Fruit fly (Drosophila melanogaster) whole organism, embryonic: ENCODE measurements around the gene ebd1.

Source experiments
- Bgb ChIP-seq: fragments of 200-800 bp; sonication (Bioruptor generic); IDR thresholded peaks from 2 replicates; pipeline ENCODE4 v1.3.6; 2022; ENCODE audit warnings: missing biosample characterization, missing genetic modification characterization; ENCODE audit not compliant: partially characterized antibody
- CG10267 ChIP-seq: fragments of 200-800 bp; sonication (Bioruptor generic); optimal IDR thresholded peaks from 2 replicates; lab custom pipeline; 2018; ENCODE audit warnings: missing biosample characterization, mild to moderate bottlenecking, missing genetic modification characterization, moderate library complexity
- CG14710 ChIP-seq: fragments of 200-800 bp; sonication (Bioruptor generic); optimal IDR thresholded peaks from 3 replicates; lab custom pipeline; 2019; ENCODE audit warnings: missing biosample characterization, mild to moderate bottlenecking, missing genetic modification characterization, moderate library complexity
- CG14965 ChIP-seq: fragments of 200-800 bp; sonication (Bioruptor generic); optimal IDR thresholded peaks from 2 replicates; lab custom pipeline; 2016; ENCODE audit warnings: missing biosample characterization, missing genetic modification characterization, borderline replicate concordance
- CG15479 ChIP-seq: fragments of 200-800 bp; sonication (Bioruptor generic); optimal IDR thresholded peaks from 3 replicates; lab custom pipeline; 2019; ENCODE audit warnings: missing biosample characterization, mild to moderate bottlenecking, missing genetic modification characterization, moderate library complexity
- CG1647 ChIP-seq: fragments of 200-800 bp; sonication (Bioruptor generic); optimal IDR thresholded peaks from 3 replicates; lab custom pipeline; 2016; ENCODE audit warnings: missing biosample characterization, missing genetic modification characterization
- CG18262 ChIP-seq: fragments of 200-800 bp; optimal IDR thresholded peaks from 3 replicates; lab custom pipeline; 2019; ENCODE audit warnings: missing biosample characterization, mild to moderate bottlenecking, missing genetic modification characterization, moderate library complexity
- CG4360 ChIP-seq: fragments of 200-800 bp; sonication (Bioruptor generic); IDR thresholded peaks from 2 replicates; pipeline ENCODE4 v1.3.6; 2022; ENCODE audit warnings: missing biosample characterization, missing genetic modification characterization
- CG4617 ChIP-seq: fragments of 200-800 bp; sonication (Bioruptor generic); optimal IDR thresholded peaks from 3 replicates; lab custom pipeline; 2016; ENCODE audit warnings: missing biosample characterization, missing genetic modification characterization, borderline replicate concordance
- CG8388 ChIP-seq: fragments of 200-800 bp; sonication (Bioruptor generic); optimal IDR thresholded peaks from 2 replicates; lab custom pipeline; 2019; ENCODE audit warnings: missing biosample characterization, mild to moderate bottlenecking, missing genetic modification characterization, moderate library complexity
- CTCF ChIP-seq: fragments of 200-800 bp; sonication (Bioruptor generic); optimal IDR thresholded peaks from 2 replicates; lab custom pipeline; 2017; ENCODE audit warnings: missing biosample characterization, mild to moderate bottlenecking, missing genetic modification characterization, moderate library complexity
- Dad ChIP-seq: fragments of 200-800 bp; sonication (Bioruptor generic); optimal IDR thresholded peaks from 3 replicates; lab custom pipeline; 2016; ENCODE audit warnings: missing biosample characterization, missing genetic modification characterization
- Doc3 ChIP-seq: fragments of 200-800 bp; sonication (Bioruptor generic); IDR thresholded peaks from 3 replicates; pipeline ENCODE4 v1.3.6; 2022; ENCODE audit warnings: missing biosample characterization, missing genetic modification characterization; ENCODE audit not compliant: partially characterized antibody
- Dp ChIP-seq: fragments of 200-800 bp; sonication (Bioruptor generic); optimal IDR thresholded peaks from 2 replicates; lab custom pipeline; 2018; ENCODE audit warnings: missing biosample characterization, mild to moderate bottlenecking, missing genetic modification characterization, moderate library complexity
- Dref ChIP-seq: fragments of 200-800 bp; sonication (Bioruptor generic); IDR thresholded peaks from 2 replicates; pipeline ENCODE4 v1.3.6; 2022; ENCODE audit warnings: missing biosample characterization, missing genetic modification characterization
- E2f2 ChIP-seq: fragments of 200-800 bp; sonication (Bioruptor generic); IDR thresholded peaks from 2 replicates; pipeline ENCODE4 v1.3.6; 2022; ENCODE audit warnings: missing biosample characterization, missing genetic modification characterization
- Fer1 ChIP-seq: fragments of 200-800 bp; sonication (Bioruptor generic); optimal IDR thresholded peaks from 2 replicates; lab custom pipeline; 2017; ENCODE audit warnings: missing biosample characterization, mild to moderate bottlenecking, missing genetic modification characterization
- HmgZ ChIP-seq: fragments of 200-800 bp; sonication (Bioruptor generic); optimal IDR thresholded peaks from 2 replicates; lab custom pipeline; 2018; ENCODE audit warnings: missing biosample characterization, mild to moderate bottlenecking, missing genetic modification characterization
- MBD-R2 ChIP-seq: fragments of 200-800 bp; sonication (Bioruptor generic); IDR thresholded peaks from 2 replicates; pipeline ENCODE4 v1.3.6; 2022; ENCODE audit warnings: missing biosample characterization, missing genetic modification characterization
- MESR4 ChIP-seq: fragments of 200-800 bp; sonication (Bioruptor generic); optimal IDR thresholded peaks from 2 replicates; lab custom pipeline; 2018; ENCODE audit warnings: missing biosample characterization, mild to moderate bottlenecking, missing genetic modification characterization, moderate library complexity
- Opbp ChIP-seq: fragments of 200-800 bp; sonication (Bioruptor generic); IDR thresholded peaks from 3 replicates; pipeline ENCODE4 v1.3.6; 2022; ENCODE audit warnings: missing biosample characterization, missing genetic modification characterization; ENCODE audit not compliant: partially characterized antibody
- Ptx1 ChIP-seq: fragments of 200-800 bp; sonication (Bioruptor generic); IDR thresholded peaks from 2 replicates; pipeline ENCODE4 v1.3.6; 2022; ENCODE audit warnings: missing biosample characterization, missing genetic modification characterization
- Sin3A ChIP-seq: fragments of >200 bp; optimal IDR thresholded peaks from 2 replicates; lab custom pipeline; 2018
- amos ChIP-seq: fragments of 200-800 bp; sonication (Bioruptor generic); IDR thresholded peaks from 2 replicates; pipeline ENCODE4 v1.3.6; 2022; ENCODE audit warnings: missing biosample characterization, missing genetic modification characterization; ENCODE audit not compliant: partially characterized antibody
- cad ChIP-seq: fragments of >200 bp; optimal IDR thresholded peaks from 2 replicates; lab custom pipeline; 2017; ENCODE audit warnings: missing biosample characterization, missing genetic modification characterization
- crp ChIP-seq, 2 experiments: fragments of 200-800 bp; sonication (Bioruptor generic); optimal IDR thresholded peaks; 2 replicates in 1 of 2; 3 replicates in 1 of 2; lab custom pipeline; 2017; ENCODE audit warnings: missing biosample characterization in 2 of 2, missing genetic modification characterization in 2 of 2, mild to moderate bottlenecking in 1 of 2, moderate library complexity in 1 of 2
- ewg ChIP-seq: fragments of 200-800 bp; sonication (Bioruptor generic); optimal IDR thresholded peaks from 3 replicates; lab custom pipeline; 2017; ENCODE audit warnings: mild to moderate bottlenecking, missing biosample characterization, missing genetic modification reagents, missing genetic modification characterization
- grau ChIP-seq: fragments of 200-800 bp; optimal IDR thresholded peaks from 3 replicates; lab custom pipeline; 2019; ENCODE audit warnings: missing biosample characterization, mild to moderate bottlenecking, missing genetic modification characterization, moderate library complexity
- grn ChIP-seq: fragments of 200-800 bp; sonication (Bioruptor generic); optimal IDR thresholded peaks from 3 replicates; lab custom pipeline; 2017; ENCODE audit warnings: missing biosample characterization, missing genetic modification characterization
- luna ChIP-seq: fragments of 200-800 bp; sonication (Bioruptor generic); optimal IDR thresholded peaks from 2 replicates; lab custom pipeline; 2016; ENCODE audit warnings: missing biosample characterization, missing genetic modification characterization
- pan ChIP-seq, 4 experiments: fragments of >200 bp in 3 of 4; fragments of 200-800 bp in 1 of 4; sonication (Bioruptor generic) in 1 of 4; optimal IDR thresholded peaks in 3 of 4; IDR thresholded peaks in 1 of 4; 2 replicates each; pipeline versions ENCODE4 v1.3.6 to Lab custom; 2017 to 2022; ENCODE audit warnings: missing biosample characterization in 2 of 4, missing genetic modification characterization in 2 of 4, mixed read lengths in 1 of 4
- pzg ChIP-seq: fragments of 200-800 bp; sonication (Bioruptor generic); optimal IDR thresholded peaks from 3 replicates; lab custom pipeline; 2018; ENCODE audit warnings: missing biosample characterization, mild to moderate bottlenecking, missing genetic modification characterization, moderate library complexity
- rib ChIP-seq: fragments of 200-800 bp; sonication (Bioruptor generic); IDR thresholded peaks from 2 replicates; pipeline ENCODE4 v1.3.6; 2022; ENCODE audit warnings: missing biosample characterization, missing genetic modification characterization
- salm ChIP-seq: fragments of 200-800 bp; sonication (Bioruptor generic); optimal IDR thresholded peaks from 2 replicates; lab custom pipeline; 2018; ENCODE audit warnings: missing biosample characterization, mild to moderate bottlenecking, missing genetic modification characterization
- slbo ChIP-seq: fragments of 200-800 bp; sonication (Bioruptor generic); IDR thresholded peaks from 2 replicates; pipeline ENCODE4 v1.3.6; 2022; ENCODE audit warnings: missing biosample characterization, missing genetic modification characterization
- sna ChIP-seq: fragments of 200-800 bp; sonication (Bioruptor generic); IDR thresholded peaks from 2 replicates; pipeline ENCODE4 v1.3.6; 2022; ENCODE audit warnings: missing biosample characterization, missing genetic modification characterization; ENCODE audit not compliant: partially characterized antibody
- sob ChIP-seq: fragments of 200-800 bp; sonication (Bioruptor generic); IDR thresholded peaks from 2 replicates; pipeline ENCODE4 v1.3.6; 2022; ENCODE audit warnings: missing biosample characterization, missing genetic modification characterization
- sqz ChIP-seq: fragments of 200-800 bp; sonication (Bioruptor generic); optimal IDR thresholded peaks from 3 replicates; lab custom pipeline; 2018; ENCODE audit warnings: missing biosample characterization, mild to moderate bottlenecking, missing genetic modification characterization
- unc-4 ChIP-seq: fragments of 200-800 bp; sonication (Bioruptor generic); IDR thresholded peaks from 2 replicates; pipeline ENCODE4 v1.3.6; 2022; ENCODE audit warnings: missing biosample characterization, missing genetic modification characterization; ENCODE audit not compliant: partially characterized antibody

ebd1 gene

dm6 chr3L:690031-690686, 4.8 kb upstream of the ebd1 start, which contains the start of the genes CG32483 and RabX6 (continued):
- TF ChIP-seq CG4617 (GFP tag; lab: Kevin White, UChicago) (peak; percentile 22), CG14710 (tag; lab: Kevin White, UChicago) (peak; percentile 4), cad (GFP tag; lab: Kevin White, UChicago) (no peak), CTCF (GFP tag; lab: Kevin White, UChicago) (peak; percentile 38), Bgb (GFP tag; lab: Robert Waterston, UW) (0 out of 2 replicates have a peak, but pooled peaks have one; percentile 22), Dref (peak; percentile 79), MESR4 (peak; percentile 42), sqz (GFP tag; lab: Kevin White, UChicago) (peak; percentile 2), rib (GFP tag; lab: Robert Waterston, UW) (peak; percentile 14; the same call in 1 of the 2 replicates), luna (GFP tag; lab: Kevin White, UChicago) (no peak), salm (tag; lab: Kevin White, UChicago) (no peak), CG1647 (no peak), grau (tag; lab: Kevin White, UChicago) (no peak), grn (GFP tag; lab: Kevin White, UChicago) (peak; percentile 98), Fer1 (GFP tag; lab: Kevin White, UChicago) (peak; percentile 15), CG8388 (GFP tag; lab: Kevin White, UChicago) (no peak), slbo (GFP tag; lab: Robert Waterston, UW) (no peak), E2f2 (GFP tag; lab: Robert Waterston, UW) (peak; percentile 90), CG10267 (tag; lab: Kevin White, UChicago) (peak; percentile 3), pzg (peak; percentile 54), sob (GFP tag; lab: Robert Waterston, UW) (no peak), Ptx1 (GFP tag; lab: Robert Waterston, UW) (no peak), sna (GFP tag; lab: Robert Waterston, UW) (no peak), unc-4 (peak; percentile 40; the same call in 1 of the 2 replicates), CG14965 (GFP tag; lab: Kevin White, UChicago) (no peak), Dad (GFP tag; lab: Kevin White, UChicago) (no peak), Opbp (GFP tag; lab: Robert Waterston, UW) (peak; percentile 52; the same call in 1 of the 3 replicates), Dp (peak; percentile 90), amos (GFP tag; lab: Robert Waterston, UW) (peak; percentile 36; the same call in 1 of the 2 replicates), MBD-R2 (GFP tag; lab: Robert Waterston, UW) (peak; percentile 83), ewg (GFP tag; lab: Kevin White, UChicago) (peak; percentile 8), CG15479 (GFP tag; lab: Kevin White, UChicago) (peak; percentile 58), pan (optimal IDR thresholded peaks at IDR 0.05; lab: Kevin White, UChicago) (no peak), pan (GFP tag; optimal IDR thresholded peaks at IDR 0.05 in 1 of 2, IDR thresholded peaks at IDR 0.05 in 1 of 2) (no peak), HmgZ (tag; lab: Kevin White, UChicago) (peak; percentile 3), CG18262 (tag; lab: Kevin White, UChicago) (no peak), crp (GFP tag; optimal IDR thresholded peaks at IDR 0.05; lab: Kevin White, UChicago) (peak; percentile 65 to 93), Doc3 (0 out of 3 replicates have a peak, but pooled peaks have one; percentile 22), Sin3A (lab: Kevin White, UChicago) (peak; percentile 1), CG4360 (peak; percentile 63; the same call in 1 of the 2 replicates)
- TF ChIP-seq, all 482 proteins: peak for 45
